Worm (Caenorhabditis elegans) whole organism, midembryonic: ENCODE measurements around the gene nhr-10.

Source experiments
- flt-1 ChIP-seq: fragments of 200-800 bp; sonication (Bioruptor generic); IDR thresholded peaks from 2 replicates; pipeline ENCODE4 v1.3.6; 2022; ENCODE audit warnings: missing genetic modification characterization, missing compliant biosample characterization
- ztf-23 ChIP-seq: fragments of 200-800 bp; sonication (Bioruptor generic); IDR thresholded peaks from 2 replicates; pipeline ENCODE4 v1.3.6; 2022; ENCODE audit warnings: missing genetic modification reagents, missing genetic modification characterization, missing compliant biosample characterization

DNA sequence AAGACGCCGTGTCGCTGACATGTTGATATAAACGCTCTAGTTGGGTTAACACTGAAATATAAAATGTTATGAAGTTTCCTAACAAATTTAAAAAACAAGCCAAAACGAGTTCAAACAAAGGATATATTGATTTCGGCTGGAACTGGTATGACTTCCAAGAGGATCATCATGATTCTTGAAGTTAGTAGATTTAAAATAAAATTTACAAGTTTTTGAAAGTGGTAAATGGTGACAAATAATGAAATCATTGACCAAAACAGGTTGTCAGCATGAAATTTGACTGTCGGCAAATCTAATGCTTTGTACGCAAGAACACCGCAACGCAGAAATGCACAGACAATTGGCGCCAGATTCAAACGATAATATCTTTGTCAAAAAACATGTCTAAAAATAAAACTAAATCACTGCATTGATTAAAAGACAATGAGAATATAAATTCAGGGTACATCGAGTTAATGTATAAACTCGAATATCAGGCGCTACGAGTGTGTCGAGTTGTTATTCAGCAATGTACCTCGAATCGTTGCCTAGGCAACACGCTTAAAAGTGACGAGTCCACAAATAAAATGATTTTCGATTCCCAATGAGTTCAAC, 46.6 kb downstream of the nhr-10 start, which contains the start of the genes ubc-18 and R01H2.8:
- TF ChIP-seq flt-1 (GFP tag; lab: Robert Waterston, UW) (no peak), ztf-23 (GFP tag; lab: Robert Waterston, UW) (no peak)
